Worm (Caenorhabditis elegans) whole organism, L3 larva: ENCODE measurements around the gene dmsr-3.

Source experiments
- R02D3.7 ChIP-seq: fragments of 150-350 bp; optimal IDR thresholded peaks from 2 replicates; lab custom pipeline; 2014; ENCODE audit warnings: missing biosample characterization, missing genetic modification characterization
- aly-2 ChIP-seq: fragments of 150-350 bp; optimal IDR thresholded peaks from 2 replicates; lab custom pipeline; 2014; ENCODE audit warnings: missing biosample characterization, missing genetic modification characterization
- ama-1 ChIP-seq: fragments of 150-350 bp; optimal IDR thresholded peaks from 2 replicates; lab custom pipeline; 2018
- ceh-16 ChIP-seq: sonication (generic microtip); optimal IDR thresholded peaks from 2 replicates; lab custom pipeline; 2017; ENCODE audit warnings: missing biosample characterization, missing genetic modification characterization
- ceh-28 ChIP-seq: fragments of 150-350 bp; optimal IDR thresholded peaks from 2 replicates; lab custom pipeline; 2014; ENCODE audit warnings: missing biosample characterization, missing genetic modification reagents, missing genetic modification characterization
- ceh-82 ChIP-seq: fragments of 150-350 bp; optimal IDR thresholded peaks from 2 replicates; lab custom pipeline; 2014; ENCODE audit warnings: missing biosample characterization, missing genetic modification characterization
- ceh-9 ChIP-seq: sonication (generic microtip); optimal IDR thresholded peaks from 2 replicates; lab custom pipeline; 2018; ENCODE audit warnings: missing biosample characterization, missing genetic modification characterization
- daf-12 ChIP-seq: fragments of 150-350 bp; optimal IDR thresholded peaks from 2 replicates; lab custom pipeline; 2014; ENCODE audit warnings: missing biosample characterization, missing genetic modification reagents, missing genetic modification characterization
- egl-5 ChIP-seq: fragments of 150-350 bp; optimal IDR thresholded peaks from 2 replicates; lab custom pipeline; 2017; ENCODE audit warnings: missing biosample characterization, missing genetic modification reagents, missing genetic modification characterization, inconsistent platforms
- elt-1 ChIP-seq: fragments of 150-350 bp; optimal IDR thresholded peaks from 2 replicates; lab custom pipeline; 2014; ENCODE audit warnings: missing biosample characterization, missing genetic modification characterization
- elt-3 ChIP-seq, 3 experiments: fragments of 150-350 bp in 1 of 3; sonication (generic microtip) in 2 of 3; optimal IDR thresholded peaks; 2 replicates in 2 of 3; 4 replicates in 1 of 3; lab custom pipeline; 2014 to 2017; ENCODE audit warnings: missing biosample characterization in 3 of 3, missing genetic modification characterization in 3 of 3
- eor-1 ChIP-seq, 2 experiments: fragments of 150-350 bp; optimal IDR thresholded peaks; 2 replicates each; lab custom pipeline; 2014 to 2018; ENCODE audit warnings: missing biosample characterization in 2 of 2, missing genetic modification characterization in 2 of 2
- fkh-2 ChIP-seq: fragments of 150-350 bp; optimal IDR thresholded peaks from 2 replicates; lab custom pipeline; 2014; ENCODE audit warnings: missing biosample characterization, missing genetic modification reagents, missing genetic modification characterization
- fos-1 ChIP-seq: fragments of 150-350 bp; optimal IDR thresholded peaks from 2 replicates; lab custom pipeline; 2014; ENCODE audit warnings: missing biosample characterization, missing genetic modification characterization
- hmg-11 ChIP-seq: sonication (generic microtip); optimal IDR thresholded peaks from 2 replicates; lab custom pipeline; 2016; ENCODE audit warnings: missing genetic modification characterization, missing compliant biosample characterization
- jun-1 ChIP-seq: fragments of 150-350 bp; optimal IDR thresholded peaks from 2 replicates; lab custom pipeline; 2014; ENCODE audit warnings: missing biosample characterization, missing genetic modification reagents, missing genetic modification characterization
- lin-15B ChIP-seq: fragments of 150-350 bp; optimal IDR thresholded peaks from 2 replicates; lab custom pipeline; 2014; ENCODE audit warnings: missing biosample characterization, missing genetic modification characterization
- lin-39 ChIP-seq: fragments of 150-350 bp; optimal IDR thresholded peaks from 2 replicates; lab custom pipeline; 2018; ENCODE audit warnings: missing biosample characterization, missing genetic modification reagents, missing genetic modification characterization
- lsy-12 ChIP-seq: sonication (generic microtip); optimal IDR thresholded peaks from 2 replicates; lab custom pipeline; 2016; ENCODE audit warnings: mild to moderate bottlenecking, missing genetic modification characterization, missing compliant biosample characterization
- mdl-1 ChIP-seq: fragments of 150-350 bp; optimal IDR thresholded peaks from 2 replicates; lab custom pipeline; 2014; ENCODE audit warnings: missing biosample characterization, missing genetic modification characterization
- mml-1 ChIP-seq: fragments of 150-350 bp; sonication (generic microtip); optimal IDR thresholded peaks from 3 replicates; lab custom pipeline; 2014; ENCODE audit warnings: missing biosample characterization, missing genetic modification characterization
- nfya-1 ChIP-seq: sonication (generic microtip); optimal IDR thresholded peaks from 2 replicates; lab custom pipeline; 2017; ENCODE audit warnings: missing genetic modification characterization, mild to moderate bottlenecking, missing compliant biosample characterization, antibody characterized with exemption, moderate library complexity; ENCODE audit not compliant: insufficient read depth
- nhr-11 ChIP-seq: fragments of 150-350 bp; optimal IDR thresholded peaks from 2 replicates; lab custom pipeline; 2014; ENCODE audit warnings: missing biosample characterization, missing genetic modification characterization
- nhr-12 ChIP-seq: fragments of 150-350 bp; optimal IDR thresholded peaks from 2 replicates; lab custom pipeline; 2014; ENCODE audit warnings: missing biosample characterization, missing genetic modification characterization
- nhr-23 ChIP-seq: fragments of 150-350 bp; optimal IDR thresholded peaks from 2 replicates; lab custom pipeline; 2014; ENCODE audit warnings: missing biosample characterization, missing genetic modification reagents, missing genetic modification characterization
- nhr-237 ChIP-seq: fragments of 150-350 bp; optimal IDR thresholded peaks from 2 replicates; lab custom pipeline; 2014; ENCODE audit warnings: missing biosample characterization, missing genetic modification characterization
- nhr-25 ChIP-seq: sonication (generic microtip); optimal IDR thresholded peaks from 2 replicates; lab custom pipeline; 2017; ENCODE audit warnings: missing biosample characterization, missing genetic modification characterization
- nhr-28 ChIP-seq: fragments of 150-350 bp; optimal IDR thresholded peaks from 2 replicates; lab custom pipeline; 2014; ENCODE audit warnings: missing biosample characterization, missing genetic modification characterization
- nhr-43 ChIP-seq: sonication (generic microtip); optimal IDR thresholded peaks from 2 replicates; lab custom pipeline; 2016; ENCODE audit warnings: mild to moderate bottlenecking, missing genetic modification characterization, missing compliant biosample characterization; ENCODE audit not compliant: poor library complexity, severe bottlenecking
- nhr-67 ChIP-seq: fragments of 150-350 bp; optimal IDR thresholded peaks from 2 replicates; lab custom pipeline; 2014; ENCODE audit warnings: missing biosample characterization, missing genetic modification characterization
- nhr-76 ChIP-seq: fragments of 150-350 bp; sonication (generic microtip); optimal IDR thresholded peaks from 5 replicates; lab custom pipeline; 2014; ENCODE audit warnings: missing biosample characterization, missing genetic modification characterization
- nhr-77 ChIP-seq: fragments of 150-350 bp; optimal IDR thresholded peaks from 2 replicates; lab custom pipeline; 2014; ENCODE audit warnings: missing biosample characterization, missing genetic modification characterization
- pha-4 ChIP-seq: fragments of 150-350 bp; optimal IDR thresholded peaks from 2 replicates; lab custom pipeline; 2014; ENCODE audit warnings: missing biosample characterization, missing genetic modification reagents, missing genetic modification characterization
- pqm-1 ChIP-seq: fragments of 150-350 bp; optimal IDR thresholded peaks from 2 replicates; lab custom pipeline; 2017; ENCODE audit warnings: missing biosample characterization, missing genetic modification characterization, inconsistent platforms
- sea-2 ChIP-seq: fragments of 150-350 bp; sonication (generic microtip); optimal IDR thresholded peaks from 4 replicates; lab custom pipeline; 2014; ENCODE audit warnings: missing biosample characterization, missing genetic modification reagents, missing genetic modification characterization
- skn-1 ChIP-seq: fragments of 150-350 bp; optimal IDR thresholded peaks from 2 replicates; lab custom pipeline; 2014; ENCODE audit warnings: missing biosample characterization, missing genetic modification characterization
- snpc-4 ChIP-seq: fragments of 150-350 bp; optimal IDR thresholded peaks from 2 replicates; lab custom pipeline; 2014; ENCODE audit warnings: missing biosample characterization, missing genetic modification characterization
- tbx-2 ChIP-seq: sonication (generic microtip); optimal IDR thresholded peaks from 2 replicates; lab custom pipeline; 2016; ENCODE audit warnings: mild to moderate bottlenecking, missing genetic modification characterization, missing compliant biosample characterization
- unc-39 ChIP-seq: sonication (generic microtip); optimal IDR thresholded peaks from 4 replicates; lab custom pipeline; 2017; ENCODE audit warnings: missing biosample characterization, missing genetic modification characterization
- unc-62 ChIP-seq: fragments of 150-350 bp; sonication (generic microtip); optimal IDR thresholded peaks from 4 replicates; lab custom pipeline; 2014; ENCODE audit warnings: missing biosample characterization, missing genetic modification reagents, missing genetic modification characterization
- ztf-11 ChIP-seq: fragments of 150-350 bp; optimal IDR thresholded peaks from 2 replicates; lab custom pipeline; 2014; ENCODE audit warnings: missing biosample characterization, missing genetic modification characterization
- ztf-4 ChIP-seq: fragments of 150-350 bp; optimal IDR thresholded peaks from 2 replicates; lab custom pipeline; 2014; ENCODE audit warnings: missing biosample characterization, missing genetic modification characterization

Gene dmsr-3

DNA sequence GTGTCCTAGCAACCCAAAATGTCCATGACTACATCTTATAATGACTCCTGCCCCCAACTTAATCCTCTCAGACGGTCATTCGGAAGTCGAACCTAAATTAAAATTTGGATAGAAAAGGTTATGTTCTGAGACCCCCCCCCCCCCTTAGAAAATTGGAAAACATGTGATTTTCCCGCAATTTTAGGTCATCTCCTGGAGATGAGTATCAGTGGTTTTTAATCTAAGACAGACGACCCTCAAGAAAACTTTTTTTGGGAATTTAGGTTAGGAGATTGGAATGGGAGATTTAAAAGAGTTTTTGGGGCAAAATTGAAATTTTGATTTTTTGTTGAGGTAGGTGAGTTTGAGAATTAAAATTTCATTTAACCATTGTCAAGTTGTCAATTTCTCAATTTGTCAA lies 62.5 kb downstream of the dmsr-3 start:
- TF ChIP-seq nhr-23 (tag; lab: Kevin White, UChicago) (peak; percentile 58), nhr-67 (tag; lab: Kevin White, UChicago) (no peak), daf-12 (tag; lab: Kevin White, UChicago) (no peak), egl-5 (tag; lab: Kevin White, UChicago) (no peak), unc-39 (tag; lab: Kevin White, UChicago) (no peak), sea-2 (GFP tag; lab: Kevin White, UChicago) (no peak)

DNA sequence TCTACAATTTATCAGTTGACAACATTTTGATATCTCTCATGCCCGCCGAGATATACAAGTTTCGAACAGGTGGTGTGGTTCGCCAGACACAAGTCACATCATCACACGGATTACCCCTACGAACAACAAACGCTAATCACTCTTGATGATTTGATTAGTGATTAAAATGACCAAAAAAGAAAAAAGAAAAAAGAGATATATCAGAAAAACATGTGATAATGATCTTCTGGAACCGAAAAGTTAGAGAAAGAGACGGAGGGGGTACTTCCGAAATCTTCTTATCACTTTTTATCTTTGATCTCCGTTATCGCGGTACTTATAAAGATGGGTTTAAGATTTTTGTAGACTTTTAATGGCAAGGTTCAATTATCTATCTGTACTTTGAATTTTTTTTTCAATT lies 63.1 kb downstream of the dmsr-3 start:
- TF ChIP-seq jun-1 (tag; lab: Kevin White, UChicago) = no peak
- TF ChIP-seq elt-3 (tag; optimal IDR thresholded peaks at IDR 0.05; lab: Kevin White, UChicago) = peak in 2 of 3 experiments; percentile 13 to 22
- TF ChIP-seq nhr-23 (tag; lab: Kevin White, UChicago) = peak; percentile 73
- no peak for TF ChIP-seq fkh-2 (tag; lab: Kevin White, UChicago)
- TF ChIP-seq nhr-43 (tag; lab: Kevin White, UChicago) = peak; percentile 38
- no peak for TF ChIP-seq mml-1 (tag; lab: Kevin White, UChicago)
- TF ChIP-seq ceh-28 (tag; lab: Kevin White, UChicago) = peak; percentile 25
- TF ChIP-seq eor-1 (tag; optimal IDR thresholded peaks at IDR 0.05; lab: Kevin White, UChicago) = no peak
- TF ChIP-seq, all 47 proteins: peak for 4

ce11 chrII:13291406-13292124 lies 64.4 kb downstream of the dmsr-3 start:
- TF ChIP-seq R02D3.7 (tag; lab: Kevin White, UChicago) (no peak), nhr-43 (tag; lab: Kevin White, UChicago) (peak; percentile 82), snpc-4 (tag; lab: Kevin White, UChicago) (peak; percentile 4), egl-5 (tag; lab: Kevin White, UChicago) (peak; percentile 46), ceh-82 (tag; lab: Kevin White, UChicago) (no peak), pha-4 (peak; percentile 69), nhr-12 (tag; lab: Kevin White, UChicago) (no peak), nfya-1 (tag; lab: Kevin White, UChicago) (peak; percentile 44), elt-1 (tag; lab: Kevin White, UChicago) (peak; percentile 45), sea-2 (GFP tag; lab: Kevin White, UChicago) (no peak), lin-15B (tag; lab: Kevin White, UChicago) (peak; percentile 15), jun-1 (tag; lab: Kevin White, UChicago) (peak; percentile 21), unc-62 (GFP tag; lab: Kevin White, UChicago) (no peak), lsy-12 (tag; lab: Kevin White, UChicago) (peak; percentile 9), ztf-11 (tag; lab: Kevin White, UChicago) (no peak), nhr-67 (tag; lab: Kevin White, UChicago) (no peak), aly-2 (no peak), nhr-76 (tag; lab: Kevin White, UChicago) (peak; percentile 31), nhr-77 (tag; lab: Kevin White, UChicago) (no peak), nhr-23 (tag; lab: Kevin White, UChicago) (peak; percentile 92), nhr-237 (no peak), eor-1 (tag; optimal IDR thresholded peaks at IDR 0.05; lab: Kevin White, UChicago) (no peak), tbx-2 (peak; percentile 60), fkh-2 (tag; lab: Kevin White, UChicago) (no peak), ceh-16 (no peak), mdl-1 (tag; lab: Kevin White, UChicago) (peak; percentile 70), nhr-25 (peak; percentile 91), pqm-1 (tag; lab: Kevin White, UChicago) (no peak), ceh-9 (tag; lab: Kevin White, UChicago) (no peak), nhr-28 (tag; lab: Kevin White, UChicago) (no peak), fos-1 (tag; lab: Kevin White, UChicago) (no peak), ceh-28 (tag; lab: Kevin White, UChicago) (peak; percentile 46), nhr-11 (tag; lab: Kevin White, UChicago) (peak; percentile 19), daf-12 (tag; lab: Kevin White, UChicago) (no peak), elt-3 (tag; optimal IDR thresholded peaks at IDR 0.05; lab: Kevin White, UChicago) (peak in 1 of 3 experiments; percentile 40), skn-1 (tag; lab: Kevin White, UChicago) (no peak), mml-1 (tag; lab: Kevin White, UChicago) (no peak), ama-1 (lab: Kevin White, UChicago) (peak; percentile 91), hmg-11 (tag; lab: Kevin White, UChicago) (no peak), lin-39 (peak; percentile 8), ztf-4 (tag; lab: Kevin White, UChicago) (peak; percentile 30)
